Worm (Caenorhabditis elegans) whole organism, late embryonic: Measurements from ENCODE around the gene ZC373.3.

Source experiments
- Y22D7AL.16 ChIP-seq: sonication (generic microtip); optimal IDR thresholded peaks from 2 replicates; lab custom pipeline; 2016; ENCODE audit warnings: missing genetic modification characterization, missing compliant biosample characterization
- ceh-34 ChIP-seq: sonication (generic microtip); optimal IDR thresholded peaks from 2 replicates; lab custom pipeline; 2016; ENCODE audit warnings: mild to moderate bottlenecking, missing genetic modification characterization, missing compliant biosample characterization
- fkh-10 ChIP-seq: fragments of 150-350 bp; optimal IDR thresholded peaks from 2 replicates; lab custom pipeline; 2014; ENCODE audit warnings: missing biosample characterization, missing genetic modification reagents, missing genetic modification characterization
- lin-11 ChIP-seq: fragments of 200-800 bp; sonication (Bioruptor generic); optimal IDR thresholded peaks from 2 replicates; lab custom pipeline; 2018; ENCODE audit warnings: mild to moderate bottlenecking, missing genetic modification characterization, missing compliant biosample characterization
- pha-4 ChIP-seq: fragments of 150-350 bp; optimal IDR thresholded peaks from 2 replicates; lab custom pipeline; 2018; ENCODE audit warnings: missing biosample characterization, missing genetic modification reagents, missing genetic modification characterization

- TF ChIP-seq ceh-34 = no peak
- no peak for TF ChIP-seq Y22D7AL.16 (tag; lab: Kevin White, UChicago)
- TF ChIP-seq lin-11 = no peak
- TF ChIP-seq pha-4 (tag; lab: Kevin White, UChicago) = no peak
- TF ChIP-seq fkh-10 = no peak
Observed at ce11 chrX:10079230-10079629, 18.9 kb downstream of the ZC373.3 start.
